Worm (Caenorhabditis elegans) whole organism, L1 larva: ENCODE results near the gene dsl-5.

ENCODE experiments used
- C04F5.9 ChIP-seq: sonication (generic microtip); optimal IDR thresholded peaks from 2 replicates; lab custom pipeline; 2016; ENCODE audit warnings: missing genetic modification characterization, missing compliant biosample characterization
- F16B12.6 ChIP-seq: fragments of 150-350 bp; optimal IDR thresholded peaks from 2 replicates; lab custom pipeline; 2014; ENCODE audit warnings: missing biosample characterization, missing genetic modification characterization
- alr-1 ChIP-seq: fragments of 200-800 bp; sonication (Bioruptor generic); optimal IDR thresholded peaks from 2 replicates; lab custom pipeline; 2018; ENCODE audit warnings: borderline replicate concordance, mild to moderate bottlenecking, missing genetic modification characterization, missing compliant biosample characterization
- aly-2 ChIP-seq: fragments of 150-350 bp; optimal IDR thresholded peaks from 2 replicates; lab custom pipeline; 2014; ENCODE audit warnings: missing biosample characterization, missing genetic modification characterization
- blmp-1 ChIP-seq: fragments of 150-350 bp; optimal IDR thresholded peaks from 2 replicates; lab custom pipeline; 2014; ENCODE audit warnings: missing biosample characterization, missing genetic modification characterization
- ceh-82 ChIP-seq, 3 experiments: fragments of 150-350 bp in 1 of 3; sonication (generic microtip) in 2 of 3; optimal IDR thresholded peaks; 2 replicates each; lab custom pipeline; 2014 to 2017; ENCODE audit warnings: missing biosample characterization in 3 of 3, missing genetic modification characterization in 3 of 3
- dsc-1 ChIP-seq: sonication (generic microtip); optimal IDR thresholded peaks from 2 replicates; lab custom pipeline; 2016; ENCODE audit warnings: mild to moderate bottlenecking, missing genetic modification characterization, missing compliant biosample characterization
- efl-1 ChIP-seq, 4 experiments: fragments of 150-350 bp; optimal IDR thresholded peaks in 3 of 4; peaks in 1 of 4; 1 replicate in 1 of 4; 2 replicates in 3 of 4; lab custom pipeline; 2014; ENCODE audit warnings: missing biosample characterization in 2 of 4, missing genetic modification characterization in 2 of 4, missing genetic modification reagents in 2 of 4
- egl-27 ChIP-seq, 2 experiments: fragments of 150-350 bp in 1 of 2; sonication (generic microtip); optimal IDR thresholded peaks; 3 replicates each; lab custom pipeline; 2017 to 2018; ENCODE audit warnings: missing biosample characterization in 2 of 2, missing genetic modification characterization in 2 of 2, missing genetic modification reagents in 2 of 2
- elt-3 ChIP-seq, 6 experiments: fragments of 150-350 bp in 1 of 6; sonication (generic microtip); optimal IDR thresholded peaks; 2 replicates each; lab custom pipeline; 2017 to 2018; ENCODE audit warnings: missing biosample characterization in 6 of 6, missing genetic modification characterization in 6 of 6, inconsistent platforms in 1 of 6
- ets-5 ChIP-seq: fragments of 200-800 bp; sonication (Bioruptor generic); IDR thresholded peaks from 2 replicates; pipeline ENCODE4 v1.3.6; 2022; ENCODE audit warnings: missing genetic modification characterization, missing compliant biosample characterization
- fkh-10 ChIP-seq: sonication (generic microtip); optimal IDR thresholded peaks from 2 replicates; lab custom pipeline; 2017; ENCODE audit warnings: missing biosample characterization, missing genetic modification reagents, missing genetic modification characterization
- fkh-8 ChIP-seq: sonication (generic microtip); optimal IDR thresholded peaks from 2 replicates; lab custom pipeline; 2016; ENCODE audit warnings: mild to moderate bottlenecking, missing genetic modification characterization, missing compliant biosample characterization
- grh-1 ChIP-seq: fragments of 200-800 bp; sonication (Bioruptor generic); IDR thresholded peaks from 2 replicates; pipeline ENCODE4 v1.3.6; 2022; ENCODE audit warnings: missing genetic modification reagents, missing genetic modification characterization, missing compliant biosample characterization
- hlh-17 ChIP-seq: fragments of 200-800 bp; sonication (Bioruptor generic); optimal IDR thresholded peaks from 2 replicates; lab custom pipeline; 2018; ENCODE audit warnings: missing genetic modification characterization, mild to moderate bottlenecking, missing compliant biosample characterization, moderate library complexity, borderline replicate concordance
- hpl-2 ChIP-seq: fragments of 150-350 bp; optimal IDR thresholded peaks from 2 replicates; lab custom pipeline; 2014; ENCODE audit warnings: missing biosample characterization, missing genetic modification reagents, missing genetic modification characterization
- isw-1 ChIP-seq: fragments of 200-800 bp; sonication (Bioruptor generic); IDR thresholded peaks from 2 replicates; pipeline ENCODE4 v1.3.6; 2022; ENCODE audit warnings: missing genetic modification characterization, missing compliant biosample characterization
- lin-13 ChIP-seq: fragments of 150-350 bp; optimal IDR thresholded peaks from 2 replicates; lab custom pipeline; 2014; ENCODE audit warnings: missing biosample characterization, missing genetic modification reagents, missing genetic modification characterization
- lin-14 ChIP-seq: fragments of 200-800 bp; sonication (Bioruptor generic); optimal IDR thresholded peaks from 2 replicates; lab custom pipeline; 2018; ENCODE audit warnings: mild to moderate bottlenecking, missing genetic modification characterization, moderate library complexity, missing compliant biosample characterization
- lsy-2 ChIP-seq, 2 experiments: fragments of 150-350 bp; optimal IDR thresholded peaks; 2 replicates each; lab custom pipeline; 2014; ENCODE audit warnings: missing biosample characterization in 2 of 2, missing genetic modification characterization in 2 of 2
- mab-9 ChIP-seq: fragments of 200-800 bp; sonication (Bioruptor generic); IDR thresholded peaks from 2 replicates; pipeline ENCODE4 v1.3.6; 2022; ENCODE audit warnings: missing genetic modification reagents, missing genetic modification characterization, missing compliant biosample characterization
- mdl-1 ChIP-seq, 2 experiments: fragments of 150-350 bp; optimal IDR thresholded peaks; 2 replicates each; lab custom pipeline; 2014 to 2017; ENCODE audit warnings: missing biosample characterization in 2 of 2, missing genetic modification characterization in 2 of 2, inconsistent platforms in 1 of 2
- mef-2 ChIP-seq: fragments of 150-350 bp; optimal IDR thresholded peaks from 2 replicates; lab custom pipeline; 2014; ENCODE audit warnings: missing biosample characterization, missing genetic modification characterization
- mep-1 ChIP-seq: fragments of 150-350 bp; optimal IDR thresholded peaks from 2 replicates; lab custom pipeline; 2014; ENCODE audit warnings: missing biosample characterization, missing genetic modification characterization
- nhr-11 ChIP-seq: fragments of 150-350 bp; optimal IDR thresholded peaks from 2 replicates; lab custom pipeline; 2014; ENCODE audit warnings: missing biosample characterization, missing genetic modification characterization
- nhr-19 ChIP-seq: fragments of 200-800 bp; sonication (Bioruptor generic); conservative IDR thresholded peaks from 2 replicates; pipeline ENCODE4 v1.3.6; 2022; ENCODE audit warnings: missing genetic modification characterization, missing compliant biosample characterization
- nhr-20 ChIP-seq: sonication (generic microtip); optimal IDR thresholded peaks from 2 replicates; lab custom pipeline; 2016; ENCODE audit warnings: mild to moderate bottlenecking, missing genetic modification characterization, missing compliant biosample characterization
- nhr-28 ChIP-seq: fragments of 150-350 bp; optimal IDR thresholded peaks from 2 replicates; lab custom pipeline; 2014; ENCODE audit warnings: missing biosample characterization, missing genetic modification characterization
- nhr-71 ChIP-seq: sonication (generic microtip); optimal IDR thresholded peaks from 2 replicates; lab custom pipeline; 2016; ENCODE audit warnings: mild to moderate bottlenecking, missing genetic modification characterization, moderate library complexity, missing compliant biosample characterization
- nhr-76 ChIP-seq: sonication (generic microtip); optimal IDR thresholded peaks from 2 replicates; lab custom pipeline; 2017; ENCODE audit warnings: missing biosample characterization, missing genetic modification characterization
- nhr-84 ChIP-seq: sonication (generic microtip); optimal IDR thresholded peaks from 2 replicates; lab custom pipeline; 2017; ENCODE audit warnings: missing biosample characterization, missing genetic modification characterization
- nhr-85 ChIP-seq: sonication (generic microtip); peaks from one replicate; lab custom pipeline; 2016; ENCODE audit warnings: missing genetic modification characterization, inconsistent platforms, missing compliant biosample characterization
- nhr-90 ChIP-seq: sonication (generic microtip); optimal IDR thresholded peaks from 2 replicates; lab custom pipeline; 2016; ENCODE audit warnings: mild to moderate bottlenecking, missing genetic modification characterization, missing compliant biosample characterization; ENCODE audit not compliant: poor library complexity
- pax-3 ChIP-seq: fragments of 200-800 bp; sonication (Bioruptor generic); optimal IDR thresholded peaks from 2 replicates; lab custom pipeline; 2018; ENCODE audit warnings: mild to moderate bottlenecking, missing genetic modification characterization, moderate library complexity, missing compliant biosample characterization
- pqm-1 ChIP-seq: sonication (generic microtip); optimal IDR thresholded peaks from 3 replicates; lab custom pipeline; 2017; ENCODE audit warnings: missing biosample characterization, missing genetic modification characterization
- rnt-1 ChIP-seq: sonication (generic microtip); optimal IDR thresholded peaks from 2 replicates; lab custom pipeline; 2016; ENCODE audit warnings: mild to moderate bottlenecking, missing genetic modification characterization, moderate library complexity, missing compliant biosample characterization
- sox-4 ChIP-seq: sonication (generic microtip); optimal IDR thresholded peaks from 2 replicates; lab custom pipeline; 2016; ENCODE audit warnings: missing genetic modification characterization, missing compliant biosample characterization
- sup-37 ChIP-seq: fragments of 200-800 bp; sonication (Bioruptor generic); optimal IDR thresholded peaks from 2 replicates; lab custom pipeline; 2018; ENCODE audit warnings: mild to moderate bottlenecking, missing genetic modification characterization, missing compliant biosample characterization
- tlp-1 ChIP-seq: fragments of 150-350 bp; optimal IDR thresholded peaks from 2 replicates; lab custom pipeline; 2014; ENCODE audit warnings: missing biosample characterization, missing genetic modification characterization
- unc-98 ChIP-seq: fragments of 200-800 bp; sonication (Bioruptor generic); IDR thresholded peaks from 2 replicates; pipeline ENCODE4 v1.3.6; 2022; ENCODE audit warnings: missing genetic modification characterization, missing compliant biosample characterization
- zip-4 ChIP-seq: fragments of 200-800 bp; sonication (Bioruptor generic); optimal IDR thresholded peaks from 2 replicates; lab custom pipeline; 2018; ENCODE audit warnings: mild to moderate bottlenecking, missing genetic modification characterization, moderate library complexity, missing compliant biosample characterization
- ztf-11 ChIP-seq, 2 experiments: sonication (generic microtip); optimal IDR thresholded peaks; 2 replicates each; lab custom pipeline; 2016 to 2017; ENCODE audit warnings: missing genetic modification characterization in 2 of 2, missing biosample characterization in 1 of 2, missing compliant biosample characterization in 1 of 2
- ztf-4 ChIP-seq: fragments of 150-350 bp; optimal IDR thresholded peaks from 2 replicates; lab custom pipeline; 2014; ENCODE audit warnings: missing biosample characterization, missing genetic modification characterization

The dsl-5 gene

DNA sequence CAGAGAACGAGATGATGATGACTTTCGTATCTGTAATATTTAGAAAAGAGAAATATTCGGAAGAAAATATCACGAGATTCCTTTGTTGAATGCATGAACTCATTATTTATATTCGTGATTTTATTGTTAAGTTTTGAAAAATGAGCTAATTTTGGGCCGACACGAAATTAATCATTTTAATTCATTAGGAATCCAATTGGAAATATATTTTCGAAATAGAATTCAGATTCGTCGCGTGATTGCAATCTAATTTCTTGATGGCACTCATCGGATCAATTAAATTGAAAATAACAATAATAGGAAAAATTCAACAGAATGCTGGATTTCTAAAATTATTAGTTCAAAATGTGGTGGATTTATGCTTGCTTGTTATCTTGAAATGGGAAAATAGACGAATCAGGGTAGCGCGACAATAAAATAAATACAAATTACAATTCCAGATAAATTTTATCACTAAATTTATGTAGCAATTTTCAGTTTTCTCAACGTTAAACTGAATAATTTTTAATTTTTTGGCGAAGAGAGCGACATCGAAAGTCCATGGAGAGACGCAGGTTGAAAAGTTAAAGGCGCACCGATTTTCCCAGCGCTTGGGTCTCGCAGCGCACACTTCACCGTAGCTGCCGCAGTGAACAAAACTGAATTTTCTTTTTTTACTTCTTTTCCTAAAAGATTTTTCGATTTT, 18.9 kb downstream of the dsl-5 start (continued):
- TF ChIP-seq mdl-1 (tag; optimal IDR thresholded peaks at IDR 0.05; lab: Kevin White, UChicago) (peak in 1 of 2 experiments; percentile 60), ztf-11 (tag; optimal IDR thresholded peaks at IDR 0.05; lab: Kevin White, UChicago) (peak in 1 of 2 experiments; percentile 21), efl-1 (optimal IDR thresholded peaks at IDR 0.05; lab: Kevin White, UChicago) (peak; percentile 76 to 84), efl-1 (GFP tag; optimal IDR thresholded peaks at IDR 0.05 in 1 of 2; lab: Kevin White, UChicago) (peak; percentile 71 to 97), hpl-2 (GFP tag; lab: Kevin White, UChicago) (peak; percentile 28), nhr-84 (no peak), fkh-8 (peak; percentile 72), nhr-20 (tag; lab: Kevin White, UChicago) (peak; percentile 73)

DNA sequence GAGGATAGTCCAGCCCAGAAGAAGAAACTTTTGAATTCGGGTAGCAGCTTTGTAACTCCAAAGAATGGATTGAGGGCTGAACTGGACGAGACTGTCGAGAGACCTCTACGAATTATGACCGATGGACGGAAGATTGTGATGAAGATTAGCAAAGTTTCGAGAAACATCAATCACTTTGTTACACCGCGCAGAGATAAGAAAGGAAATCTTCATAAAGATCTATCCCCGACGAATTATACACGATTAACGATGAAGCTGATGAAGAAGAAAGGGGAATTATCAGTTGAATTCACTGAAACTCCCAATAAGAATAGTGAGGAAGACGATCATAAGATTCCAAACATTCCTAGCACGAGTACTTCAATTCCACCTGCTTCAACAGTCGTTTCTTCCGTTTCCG, 21.1 kb downstream of the dsl-5 start:
- TF ChIP-seq unc-98 (GFP tag; lab: Robert Waterston, UW) (no peak), lsy-2 (tag; optimal IDR thresholded peaks at IDR 0.05; lab: Kevin White, UChicago) (no peak), blmp-1 (tag; lab: Kevin White, UChicago) (peak; percentile 27), rnt-1 (tag; lab: Kevin White, UChicago) (peak; percentile 3)
- TF ChIP-seq, all 84 proteins: peak for 2

DNA sequence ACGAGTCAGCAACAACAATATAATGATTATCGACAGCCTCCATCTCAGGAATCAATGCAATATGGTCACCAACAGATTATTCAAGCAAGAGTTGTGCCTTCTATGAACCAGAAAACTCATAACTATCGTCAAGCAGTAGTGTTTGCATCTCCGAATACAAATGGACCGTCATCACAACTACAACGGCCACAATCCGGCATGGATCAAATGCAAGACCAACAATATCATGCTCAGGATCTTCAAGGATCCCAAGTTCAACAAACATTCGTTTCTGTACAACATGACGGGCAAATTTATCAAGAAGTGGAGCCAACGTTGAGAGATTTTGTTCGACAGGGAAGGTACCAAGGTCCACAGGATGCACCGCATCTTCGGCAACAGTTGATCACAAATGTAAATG, 23.7 kb downstream of the dsl-5 start:
- TF ChIP-seq egl-27 (tag; optimal IDR thresholded peaks at IDR 0.05; lab: Kevin White, UChicago), result no peak
- TF ChIP-seq nhr-76, result no peak
- TF ChIP-seq nhr-71 (tag; lab: Kevin White, UChicago), result no peak
- no peak for TF ChIP-seq F16B12.6 (tag; lab: Kevin White, UChicago)
- TF ChIP-seq hlh-17 (GFP tag; lab: Kevin White, UChicago), result no peak
- no peak for TF ChIP-seq fkh-10 (GFP tag; lab: Kevin White, UChicago)
- no peak for TF ChIP-seq ztf-4 (tag; lab: Kevin White, UChicago)
- TF ChIP-seq sup-37, result no peak
- TF ChIP-seq blmp-1 (tag; lab: Kevin White, UChicago), result no peak
- no peak for TF ChIP-seq nhr-28 (tag; lab: Kevin White, UChicago)
- TF ChIP-seq C04F5.9 (tag; lab: Kevin White, UChicago), result no peak
- no peak for TF ChIP-seq ets-5 (GFP tag; lab: Robert Waterston, UW)
- TF ChIP-seq alr-1 (tag; lab: Kevin White, UChicago), result no peak
- TF ChIP-seq tlp-1 (tag; lab: Kevin White, UChicago), result no peak
- TF ChIP-seq rnt-1 (tag; lab: Kevin White, UChicago), result no peak
- TF ChIP-seq ceh-82 (tag; optimal IDR thresholded peaks at IDR 0.05; lab: Kevin White, UChicago), result no peak
- no peak for TF ChIP-seq pqm-1 (tag; lab: Kevin White, UChicago)
- no peak for TF ChIP-seq nhr-11 (tag; lab: Kevin White, UChicago)
- TF ChIP-seq, all 84 proteins: peak for 0

ce11 chrIV:11594191-11594673, 26.6 kb downstream of the dsl-5 start, which contains the start of gene mig-38:
mig-38 (plus strand) TSS chrIV:11594244.
- TF ChIP-seq mef-2 (tag; lab: Kevin White, UChicago) (no peak), grh-1 (GFP tag; lab: Robert Waterston, UW) (no peak), aly-2 (tag; lab: Kevin White, UChicago) (peak; percentile 19), isw-1 (0 out of 2 replicates have a peak, but pooled peaks have one; percentile 1), F16B12.6 (tag; lab: Kevin White, UChicago) (no peak), dsc-1 (tag; lab: Kevin White, UChicago) (peak; percentile 29), nhr-85 (tag; lab: Kevin White, UChicago) (peak; percentile 65), ztf-11 (tag; optimal IDR thresholded peaks at IDR 0.05; lab: Kevin White, UChicago) (peak in 1 of 2 experiments; percentile 14), pax-3 (tag; lab: Kevin White, UChicago) (no peak), nhr-90 (tag; lab: Kevin White, UChicago) (no peak), mep-1 (peak; percentile 46), elt-3 (tag; optimal IDR thresholded peaks at IDR 0.05; lab: Kevin White, UChicago) (no peak), nhr-19 (GFP tag; lab: Robert Waterston, UW) (peak; percentile 18; the same call in 1 of the 2 replicates), sox-4 (tag; lab: Kevin White, UChicago) (peak; percentile 2), nhr-76 (no peak), zip-4 (GFP tag; lab: Kevin White, UChicago) (no peak), lin-14 (GFP tag; lab: Kevin White, UChicago) (peak; percentile 75), lin-13 (no peak), mab-9 (0 out of 2 replicates have a peak, but pooled peaks have one; percentile 11), ets-5 (GFP tag; lab: Robert Waterston, UW) (no peak), egl-27 (tag; optimal IDR thresholded peaks at IDR 0.05; lab: Kevin White, UChicago) (no peak), lsy-2 (tag; optimal IDR thresholded peaks at IDR 0.05; lab: Kevin White, UChicago) (peak; percentile 34 to 42), hpl-2 (GFP tag; lab: Kevin White, UChicago) (no peak), C04F5.9 (tag; lab: Kevin White, UChicago) (peak; percentile 32), fkh-10 (GFP tag; lab: Kevin White, UChicago) (peak; percentile 51)
